Worm (Caenorhabditis elegans) whole organism, late embryonic: Measurements from ENCODE around the gene scrm-7.
"Not testable (repeated sequence)": the region's sequence is repeated elsewhere in the genome, so short reads cannot be mapped to it uniquely, and the experiment has no call there.

ENCODE experiments used
- C38D4.7 ChIP-seq: fragments of 200-800 bp; sonication (Bioruptor generic); optimal IDR thresholded peaks from 2 replicates; lab custom pipeline; 2018; ENCODE audit warnings: mild to moderate bottlenecking, missing genetic modification characterization, moderate library complexity, missing compliant biosample characterization
- T23F11.4 ChIP-seq: fragments of 200-800 bp; sonication (Bioruptor generic); optimal IDR thresholded peaks from 2 replicates; lab custom pipeline; 2018; ENCODE audit warnings: mild to moderate bottlenecking, missing genetic modification characterization, missing compliant biosample characterization
- ceh-14 ChIP-seq: sonication (generic microtip); optimal IDR thresholded peaks from 2 replicates; lab custom pipeline; 2016; ENCODE audit warnings: missing genotype, missing genetic modification characterization, missing compliant biosample characterization
- ceh-18 ChIP-seq: sonication (generic microtip); optimal IDR thresholded peaks from 2 replicates; lab custom pipeline; 2016; ENCODE audit warnings: missing genetic modification characterization, missing compliant biosample characterization
- ceh-2 ChIP-seq: sonication (generic microtip); optimal IDR thresholded peaks from 2 replicates; lab custom pipeline; 2016; ENCODE audit warnings: missing genotype, missing genetic modification characterization, missing compliant biosample characterization
- ceh-30 ChIP-seq: fragments of 150-350 bp; optimal IDR thresholded peaks from 2 replicates; lab custom pipeline; 2014; ENCODE audit warnings: missing biosample characterization, missing genetic modification characterization
- ceh-34 ChIP-seq: sonication (generic microtip); optimal IDR thresholded peaks from 2 replicates; lab custom pipeline; 2016; ENCODE audit warnings: mild to moderate bottlenecking, missing genetic modification characterization, missing compliant biosample characterization
- ceh-45 ChIP-seq: fragments of 200-800 bp; sonication (Bioruptor generic); IDR thresholded peaks from 2 replicates; pipeline ENCODE4 v1.3.6; 2022; ENCODE audit warnings: missing genetic modification reagents, missing genetic modification characterization, missing compliant biosample characterization
- ceh-48 ChIP-seq: sonication (generic microtip); optimal IDR thresholded peaks from 2 replicates; lab custom pipeline; 2016; ENCODE audit warnings: missing genetic modification characterization, inconsistent platforms, missing compliant biosample characterization
- ceh-6 ChIP-seq: fragments of 200-800 bp; sonication (Bioruptor generic); optimal IDR thresholded peaks from 2 replicates; lab custom pipeline; 2018; ENCODE audit warnings: mild to moderate bottlenecking, missing genetic modification characterization, missing compliant biosample characterization
- ceh-9 ChIP-seq: sonication (generic microtip); optimal IDR thresholded peaks from 2 replicates; lab custom pipeline; 2016; ENCODE audit warnings: mild to moderate bottlenecking, missing genetic modification characterization, inconsistent platforms, missing compliant biosample characterization
- dve-1 ChIP-seq: sonication (generic microtip); optimal IDR thresholded peaks from 2 replicates; lab custom pipeline; 2017; ENCODE audit warnings: antibody characterized with exemption, mild to moderate bottlenecking, missing genetic modification characterization, missing compliant biosample characterization
- elt-4 ChIP-seq: sonication (generic microtip); optimal IDR thresholded peaks from 2 replicates; lab custom pipeline; 2016; ENCODE audit warnings: missing genetic modification characterization, missing compliant biosample characterization
- eyg-1 ChIP-seq: sonication (generic microtip); optimal IDR thresholded peaks from 2 replicates; lab custom pipeline; 2016; ENCODE audit warnings: missing genotype, missing genetic modification characterization, missing compliant biosample characterization
- fkh-10 ChIP-seq: fragments of 150-350 bp; optimal IDR thresholded peaks from 2 replicates; lab custom pipeline; 2014; ENCODE audit warnings: missing biosample characterization, missing genetic modification reagents, missing genetic modification characterization
- hlh-13 ChIP-seq: fragments of 200-800 bp; sonication (Bioruptor generic); optimal IDR thresholded peaks from 2 replicates; lab custom pipeline; 2018; ENCODE audit warnings: mild to moderate bottlenecking, missing genetic modification characterization, missing compliant biosample characterization
- hlh-15 ChIP-seq: sonication (generic microtip); optimal IDR thresholded peaks from 2 replicates; lab custom pipeline; 2016; ENCODE audit warnings: missing genetic modification characterization, missing compliant biosample characterization
- hlh-8 ChIP-seq: sonication (generic microtip); optimal IDR thresholded peaks from 2 replicates; lab custom pipeline; 2016; ENCODE audit warnings: missing genotype, missing genetic modification characterization, missing compliant biosample characterization
- odd-2 ChIP-seq: sonication (generic microtip); optimal IDR thresholded peaks from 2 replicates; lab custom pipeline; 2017; ENCODE audit warnings: antibody characterized with exemption, mild to moderate bottlenecking, missing genetic modification characterization, missing compliant biosample characterization
- pat-9 ChIP-seq: fragments of 200-800 bp; sonication (Bioruptor generic); optimal IDR thresholded peaks from 2 replicates; lab custom pipeline; 2018; ENCODE audit warnings: mild to moderate bottlenecking, missing genetic modification characterization, moderate library complexity, missing compliant biosample characterization
- pha-2 ChIP-seq: sonication (generic microtip); optimal IDR thresholded peaks from 2 replicates; lab custom pipeline; 2017; ENCODE audit warnings: mild to moderate bottlenecking, missing genetic modification characterization, missing compliant biosample characterization
- rnt-1 ChIP-seq: sonication (generic microtip); optimal IDR thresholded peaks from 2 replicates; lab custom pipeline; 2016; ENCODE audit warnings: missing genetic modification characterization, missing compliant biosample characterization
- sdc-2 ChIP-seq: sonication (generic microtip); optimal IDR thresholded peaks from 2 replicates; lab custom pipeline; 2016; ENCODE audit warnings: missing genotype, missing genetic modification characterization, missing compliant biosample characterization
- sox-2 ChIP-seq: fragments of 200-800 bp; sonication (Bioruptor generic); IDR thresholded peaks from 2 replicates; pipeline ENCODE4 v1.3.6; 2022; ENCODE audit warnings: missing genetic modification reagents, missing genetic modification characterization, missing compliant biosample characterization
- syd-9 ChIP-seq: sonication (generic microtip); optimal IDR thresholded peaks from 2 replicates; lab custom pipeline; 2016; ENCODE audit warnings: mild to moderate bottlenecking, missing genetic modification characterization, moderate library complexity, missing compliant biosample characterization
- ttx-3 ChIP-seq: sonication (generic microtip); optimal IDR thresholded peaks from 2 replicates; lab custom pipeline; 2016; ENCODE audit warnings: missing genetic modification reagents, missing genetic modification characterization, missing compliant biosample characterization
- unc-55 ChIP-seq: sonication (generic microtip); optimal IDR thresholded peaks from 2 replicates; lab custom pipeline; 2017; ENCODE audit warnings: missing biosample characterization, missing genetic modification reagents, missing genetic modification characterization

The scrm-7 gene

DNA sequence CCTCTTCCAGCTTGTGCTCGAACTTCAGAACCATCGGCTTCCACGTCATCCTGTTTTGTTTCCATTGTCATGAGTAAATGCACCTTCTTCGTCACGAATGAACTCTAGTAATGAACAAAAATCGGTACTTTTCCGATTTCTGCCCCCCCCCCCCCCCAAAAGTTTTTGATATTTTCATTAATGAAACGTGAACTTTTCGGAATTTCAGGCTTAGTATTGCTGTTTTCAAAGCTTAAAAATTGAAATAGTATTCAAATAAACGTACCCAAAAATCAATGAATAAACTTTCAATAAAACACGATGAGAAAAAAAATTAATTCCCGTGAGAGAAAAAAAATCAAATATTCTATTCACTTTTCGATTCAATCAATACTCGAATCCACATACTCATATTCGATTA lies at the start of gene scrm-7, which contains the start of gene Y50E8A.10:
TSS of gene scrm-7 (minus strand) at position 101 of the 400 bp plus-strand sequence.
TSS of gene Y50E8A.10 (plus strand) at position 353 of the 400 bp plus-strand sequence.
- no peak for TF ChIP-seq ceh-6 (GFP tag; lab: Kevin White, UChicago)

DNA sequence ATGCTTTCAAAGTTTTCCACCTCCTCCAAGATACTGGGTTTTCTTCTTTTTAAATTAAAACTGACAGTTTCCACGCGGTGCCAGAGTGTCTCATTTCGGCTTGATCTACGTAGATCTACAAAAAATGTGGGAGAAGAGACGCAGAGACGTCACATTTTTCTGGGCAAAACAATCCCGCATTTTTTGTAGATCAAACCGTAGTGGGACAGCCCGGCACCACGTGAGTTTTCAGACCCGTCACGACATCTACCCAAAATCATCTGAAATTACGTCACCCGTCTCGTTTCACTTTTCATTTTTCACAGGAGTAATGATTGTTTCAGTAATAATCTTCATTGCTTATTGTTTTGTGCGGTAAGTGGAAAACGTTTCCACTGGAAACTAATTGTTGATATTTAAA lies 48.9 kb upstream of the scrm-7 start:
- TF ChIP-seq ceh-48 (tag; lab: Kevin White, UChicago) (no peak), rnt-1 (no peak), odd-2 (tag; lab: Kevin White, UChicago) (no peak), ceh-30 (no peak)

DNA sequence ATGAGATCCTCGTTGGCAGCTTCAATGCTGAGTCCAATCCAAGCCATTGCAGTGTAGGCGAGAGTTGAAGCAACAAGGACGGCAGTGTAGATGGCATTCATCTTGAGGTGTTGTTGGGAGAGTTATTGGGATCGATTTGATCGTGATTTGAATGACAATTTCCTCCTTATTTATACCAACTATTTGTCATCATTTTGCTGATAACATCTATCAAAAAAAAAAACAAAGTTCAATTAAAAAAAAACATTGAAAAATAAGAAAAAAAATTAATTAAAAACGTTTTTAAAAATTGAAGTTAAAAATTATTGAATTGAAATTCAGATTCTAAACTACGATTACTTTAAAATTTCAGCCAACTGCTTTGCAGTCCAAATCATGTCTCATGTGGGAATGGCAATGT lies 47.4 kb upstream of the scrm-7 start, which contains the start of gene nspa-8:
TSS of gene nspa-8 (minus strand) at position 101 of the 400 bp plus-strand sequence.
- not testable (repeated sequence) for TF ChIP-seq ceh-9, elt-4, sdc-2 (tag; lab: Kevin White, UChicago)
- TF ChIP-seq, all 69 proteins: peak for 0; not testable (repeated sequence) for 69

ce11 chrV:14824124-14824523 lies 44.6 kb upstream of the scrm-7 start, which contains the start of gene W06A7.4:
TSS of gene W06A7.4 (plus strand) at chrV:14824424.
- TF ChIP-seq ceh-30 (no peak), odd-2 (tag; lab: Kevin White, UChicago) (no peak), T23F11.4 (GFP tag; lab: Kevin White, UChicago) (no peak), hlh-8 (tag; lab: Kevin White, UChicago) (no peak), dve-1 (tag; lab: Kevin White, UChicago) (no peak), ttx-3 (tag; lab: Kevin White, UChicago) (no peak), ceh-2 (tag; lab: Kevin White, UChicago) (no peak)
- TF ChIP-seq, all 69 proteins: peak for 0

- no peak for TF ChIP-seq eyg-1 (tag; lab: Kevin White, UChicago)
These were observed 42.0 kb upstream of the scrm-7 start, which contains the start of gene W06A7.2 for ce11 chrV:14821553-14821952. TSS of gene W06A7.2 (plus strand) at chrV:14821853.

- TF ChIP-seq ceh-34 (tag; lab: Kevin White, UChicago) = no peak
- TF ChIP-seq unc-55 = peak; percentile 24
- TF ChIP-seq T23F11.4 (GFP tag; lab: Kevin White, UChicago) = no peak
- TF ChIP-seq ceh-45 = no peak
- peak; percentile 29 for TF ChIP-seq ceh-18 (tag; lab: Kevin White, UChicago)
These were observed 40.8 kb upstream of the scrm-7 start for ce11 chrV:14820314-14820713.

- no peak for TF ChIP-seq hlh-8 (tag; lab: Kevin White, UChicago)
- TF ChIP-seq, all 69 proteins: peak for 0
These were observed 36.0 kb upstream of the scrm-7 start, which contains the start of gene rin-1 for ce11 chrV:14815500-14815899. TSS of gene rin-1 (minus strand) at chrV:14815600.

- TF ChIP-seq elt-4 (tag; lab: Kevin White, UChicago) (no peak), ceh-14 (tag; lab: Kevin White, UChicago) (no peak), hlh-15 (no peak), fkh-10 (GFP tag; lab: Kevin White, UChicago) (no peak), ceh-45 (no peak), C38D4.7 (GFP tag; lab: Kevin White, UChicago) (no peak), ceh-30 (no peak), pat-9 (tag; lab: Kevin White, UChicago) (no peak), syd-9 (tag; lab: Kevin White, UChicago) (no peak), sox-2 (GFP tag; lab: Robert Waterston, UW) (no peak), pha-2 (tag; lab: Kevin White, UChicago) (no peak), hlh-13 (GFP tag; lab: Kevin White, UChicago) (no peak)
- TF ChIP-seq, all 69 proteins: peak for 0
These were observed 34.0 kb upstream of the scrm-7 start for ce11 chrV:14813566-14813965.
